Worm (Caenorhabditis elegans) whole organism, young adult: ENCODE results near the gene B0001.3.

Experiments used
- B0261.1 ChIP-seq: sonication (generic microtip); optimal IDR thresholded peaks from 2 replicates; lab custom pipeline; 2016; ENCODE audit warnings: mild to moderate bottlenecking, missing genetic modification characterization, moderate library complexity, missing compliant biosample characterization
- C17E4.6 ChIP-seq: fragments of 200-800 bp; sonication (Bioruptor generic); IDR thresholded peaks from 2 replicates; pipeline ENCODE4 v1.3.6; 2022; ENCODE audit warnings: missing genetic modification reagents, missing genetic modification characterization, missing compliant biosample characterization
- F10E7.11 ChIP-seq: sonication (generic microtip); optimal IDR thresholded peaks from 2 replicates; lab custom pipeline; 2017; ENCODE audit warnings: mild to moderate bottlenecking, missing genetic modification characterization, moderate library complexity, missing compliant biosample characterization
- F55B11.4 ChIP-seq: sonication (generic microtip); optimal IDR thresholded peaks from 2 replicates; lab custom pipeline; 2016; ENCODE audit warnings: missing compliant biosample characterization, missing genetic modification characterization, borderline replicate concordance; ENCODE audit not compliant: insufficient read depth
- F57A8.1 ChIP-seq: fragments of 200-800 bp; sonication (Bioruptor generic); optimal IDR thresholded peaks from 2 replicates; lab custom pipeline; 2018; ENCODE audit warnings: mild to moderate bottlenecking, missing genetic modification characterization, moderate library complexity, missing compliant biosample characterization
- K11D2.4 ChIP-seq: fragments of 200-800 bp; sonication (Bioruptor generic); IDR thresholded peaks from 2 replicates; pipeline ENCODE4 v1.3.6; 2022; ENCODE audit warnings: missing genetic modification reagents, missing genetic modification characterization, missing compliant biosample characterization
- T07F8.4 ChIP-seq: sonication (generic microtip); optimal IDR thresholded peaks from 2 replicates; lab custom pipeline; 2016; ENCODE audit warnings: mild to moderate bottlenecking, missing genetic modification characterization, moderate library complexity, missing compliant biosample characterization
- Y53F4B.3 ChIP-seq: fragments of 200-800 bp; sonication (Bioruptor generic); IDR thresholded peaks from 2 replicates; pipeline ENCODE4 v1.3.6; 2022; ENCODE audit warnings: missing genetic modification reagents, missing genetic modification characterization, missing compliant biosample characterization
- Y67H2A.10 ChIP-seq: fragments of 200-800 bp; sonication (Bioruptor generic); conservative IDR thresholded peaks from 2 replicates; pipeline ENCODE4 v1.3.6; 2022; ENCODE audit warnings: missing genetic modification reagents, missing genetic modification characterization, missing compliant biosample characterization
- Y79H2A.3 ChIP-seq: fragments of 200-800 bp; sonication (Bioruptor generic); conservative IDR thresholded peaks from 2 replicates; pipeline ENCODE4 v1.3.6; 2022; ENCODE audit warnings: missing genetic modification reagents, missing genetic modification characterization, missing compliant biosample characterization
- aptf-3 ChIP-seq: fragments of 200-800 bp; sonication (Bioruptor generic); IDR thresholded peaks from 2 replicates; pipeline ENCODE4 v1.3.6; 2022; ENCODE audit warnings: missing genetic modification characterization, missing compliant biosample characterization
- athp-1 ChIP-seq: sonication (generic microtip); optimal IDR thresholded peaks from 2 replicates; lab custom pipeline; 2017; ENCODE audit warnings: mild to moderate bottlenecking, missing genetic modification characterization, missing compliant biosample characterization
- attf-5 ChIP-seq: fragments of 200-800 bp; sonication (Bioruptor generic); optimal IDR thresholded peaks from 2 replicates; lab custom pipeline; 2018; ENCODE audit warnings: mild to moderate bottlenecking, missing genetic modification characterization, missing compliant biosample characterization
- attf-6 ChIP-seq: fragments of 200-800 bp; sonication (Bioruptor generic); IDR thresholded peaks from 2 replicates; pipeline ENCODE4 v1.3.6; 2022; ENCODE audit warnings: missing genetic modification reagents, missing genetic modification characterization, missing compliant biosample characterization
- bed-2 ChIP-seq: fragments of 200-800 bp; sonication (Bioruptor generic); IDR thresholded peaks from 2 replicates; pipeline ENCODE4 v1.3.6; 2022; ENCODE audit warnings: missing genetic modification reagents, missing genetic modification characterization, missing compliant biosample characterization
- ccch-3 ChIP-seq: fragments of 200-800 bp; sonication (Bioruptor generic); optimal IDR thresholded peaks from 2 replicates; lab custom pipeline; 2018; ENCODE audit warnings: mild to moderate bottlenecking, missing genetic modification characterization, missing compliant biosample characterization
- ceh-27 ChIP-seq: fragments of 200-800 bp; sonication (Bioruptor generic); optimal IDR thresholded peaks from 2 replicates; lab custom pipeline; 2018; ENCODE audit warnings: mild to moderate bottlenecking, missing genetic modification characterization, moderate library complexity, missing compliant biosample characterization
- ceh-40 ChIP-seq: fragments of 200-800 bp; sonication (Bioruptor generic); IDR thresholded peaks from 2 replicates; pipeline ENCODE4 v1.3.6; 2022; ENCODE audit warnings: missing genetic modification characterization, missing compliant biosample characterization
- ceh-79 ChIP-seq: sonication (generic microtip); optimal IDR thresholded peaks from 2 replicates; lab custom pipeline; 2017; ENCODE audit warnings: mild to moderate bottlenecking, missing genetic modification characterization, missing compliant biosample characterization
- chd-7 ChIP-seq: sonication (generic microtip); optimal IDR thresholded peaks from 2 replicates; lab custom pipeline; 2016; ENCODE audit warnings: mild to moderate bottlenecking, missing genetic modification characterization, moderate library complexity, missing compliant biosample characterization
- ets-4 ChIP-seq: fragments of 200-800 bp; sonication (Bioruptor generic); optimal IDR thresholded peaks from 2 replicates; lab custom pipeline; 2018; ENCODE audit warnings: mild to moderate bottlenecking, missing genetic modification characterization, missing compliant biosample characterization
- fkh-3 ChIP-seq: sonication (generic microtip); optimal IDR thresholded peaks from 2 replicates; lab custom pipeline; 2016; ENCODE audit warnings: mild to moderate bottlenecking, missing genetic modification characterization, missing compliant biosample characterization
- him-1 ChIP-seq: sonication (generic microtip); optimal IDR thresholded peaks from 2 replicates; lab custom pipeline; 2016; ENCODE audit warnings: missing genotype, missing genetic modification reagents, missing genetic modification characterization, missing compliant biosample characterization
- hlh-12 ChIP-seq: sonication (generic microtip); optimal IDR thresholded peaks from 2 replicates; lab custom pipeline; 2016; ENCODE audit warnings: missing genetic modification characterization, missing compliant biosample characterization
- hmg-1.2 ChIP-seq: fragments of 200-800 bp; sonication (Bioruptor generic); IDR thresholded peaks from 2 replicates; pipeline ENCODE4 v1.3.6; 2022; ENCODE audit warnings: missing genetic modification reagents, missing genetic modification characterization, missing compliant biosample characterization
- hmg-20 ChIP-seq: fragments of 200-800 bp; sonication (Bioruptor generic); IDR thresholded peaks from 2 replicates; pipeline ENCODE4 v1.3.6; 2022; ENCODE audit warnings: missing genetic modification reagents, missing genetic modification characterization, missing compliant biosample characterization
- let-526 ChIP-seq: fragments of 200-800 bp; sonication (Bioruptor generic); IDR thresholded peaks from 2 replicates; pipeline ENCODE4 v1.3.6; 2022; ENCODE audit warnings: missing genetic modification reagents, missing genetic modification characterization, missing compliant biosample characterization
- lin-54 ChIP-seq: fragments of 200-800 bp; sonication (Bioruptor generic); optimal IDR thresholded peaks from 2 replicates; lab custom pipeline; 2018; ENCODE audit warnings: mild to moderate bottlenecking, missing genetic modification characterization, missing compliant biosample characterization
- lsy-27 ChIP-seq: sonication (generic microtip); optimal IDR thresholded peaks from 2 replicates; lab custom pipeline; 2017; ENCODE audit warnings: missing genetic modification characterization, mild to moderate bottlenecking, missing compliant biosample characterization, antibody characterized with exemption, missing genotype, borderline replicate concordance; ENCODE audit not compliant: insufficient read depth
- madf-3 ChIP-seq: fragments of 200-800 bp; sonication (Bioruptor generic); IDR thresholded peaks from 2 replicates; pipeline ENCODE4 v1.3.6; 2022; ENCODE audit warnings: missing genetic modification reagents, missing genetic modification characterization, missing compliant biosample characterization
- mes-4 ChIP-seq: sonication (generic microtip); optimal IDR thresholded peaks from 2 replicates; lab custom pipeline; 2016; ENCODE audit warnings: missing genotype, missing genetic modification characterization, missing compliant biosample characterization
- mxl-1 ChIP-seq: sonication (generic microtip); optimal IDR thresholded peaks from 2 replicates; lab custom pipeline; 2016; ENCODE audit warnings: missing genetic modification characterization, missing compliant biosample characterization
- nfyb-1 ChIP-seq: fragments of 200-800 bp; sonication (Bioruptor generic); IDR thresholded peaks from 2 replicates; pipeline ENCODE4 v1.3.6; 2022; ENCODE audit warnings: missing genetic modification reagents, missing genetic modification characterization, missing compliant biosample characterization
- nhr-179 ChIP-seq: sonication (generic microtip); optimal IDR thresholded peaks from 2 replicates; lab custom pipeline; 2016; ENCODE audit warnings: mild to moderate bottlenecking, missing genetic modification characterization, missing compliant biosample characterization
- nhr-80 ChIP-seq: sonication (generic microtip); optimal IDR thresholded peaks from 2 replicates; lab custom pipeline; 2016; ENCODE audit warnings: missing genetic modification characterization, missing compliant biosample characterization
- nhr-90 ChIP-seq: sonication (generic microtip); optimal IDR thresholded peaks from 2 replicates; lab custom pipeline; 2016; ENCODE audit warnings: missing genotype, mild to moderate bottlenecking, missing genetic modification characterization, missing compliant biosample characterization
- pbrm-1 ChIP-seq: fragments of 200-800 bp; sonication (Bioruptor generic); IDR thresholded peaks from 2 replicates; pipeline ENCODE4 v1.3.6; 2022; ENCODE audit warnings: missing genetic modification reagents, missing genetic modification characterization, missing compliant biosample characterization
- rcor-1 ChIP-seq: fragments of 200-800 bp; sonication (Bioruptor generic); IDR thresholded peaks from 2 replicates; pipeline ENCODE4 v1.3.6; 2022; ENCODE audit warnings: missing genetic modification reagents, missing genetic modification characterization, missing compliant biosample characterization
- rec-8 ChIP-seq, 2 experiments: sonication (generic microtip); optimal IDR thresholded peaks; 2 replicates each; lab custom pipeline; 2016; ENCODE audit warnings: mild to moderate bottlenecking in 2 of 2, missing genetic modification characterization in 2 of 2, missing genetic modification reagents in 2 of 2, missing genotype in 2 of 2, missing biosample characterization in 1 of 2, missing compliant biosample characterization in 1 of 2, moderate library complexity in 1 of 2
- repo-1 ChIP-seq: sonication (generic microtip); optimal IDR thresholded peaks from 2 replicates; lab custom pipeline; 2017; ENCODE audit warnings: mild to moderate bottlenecking, missing genetic modification characterization, missing compliant biosample characterization
- rpc-1 ChIP-seq, 2 experiments: fragments of 150-350 bp in 1 of 2; sonication (generic microtip) in 1 of 2; optimal IDR thresholded peaks; 2 replicates each; lab custom pipeline; 2014 to 2018; ENCODE audit warnings: missing biosample characterization in 1 of 2, missing genetic modification characterization in 1 of 2, missing genetic modification reagents in 1 of 2, missing genotype in 1 of 2
- sptf-2 ChIP-seq: fragments of 200-800 bp; sonication (Bioruptor generic); optimal IDR thresholded peaks from 2 replicates; lab custom pipeline; 2018; ENCODE audit warnings: mild to moderate bottlenecking, missing genetic modification characterization, missing compliant biosample characterization
- tbp1 ChIP-seq: fragments of 200-800 bp; sonication (Bioruptor generic); optimal IDR thresholded peaks from 2 replicates; lab custom pipeline; 2018; ENCODE audit warnings: mild to moderate bottlenecking, missing genetic modification characterization, missing compliant biosample characterization
- unc-130 ChIP-seq: sonication (generic microtip); optimal IDR thresholded peaks from 2 replicates; lab custom pipeline; 2016; ENCODE audit warnings: missing genetic modification reagents, missing genetic modification characterization, missing compliant biosample characterization
- unc-62 ChIP-seq: fragments of 150-350 bp; optimal IDR thresholded peaks from 2 replicates; lab custom pipeline; 2014; ENCODE audit warnings: missing biosample characterization, missing genetic modification reagents, missing genetic modification characterization
- zim-3 ChIP-seq: sonication (generic microtip); optimal IDR thresholded peaks from 2 replicates; lab custom pipeline; 2017; ENCODE audit warnings: mild to moderate bottlenecking, missing genetic modification characterization, moderate library complexity, missing compliant biosample characterization
- ztf-25 ChIP-seq: fragments of 200-800 bp; sonication (Bioruptor generic); IDR thresholded peaks from 2 replicates; pipeline ENCODE4 v1.3.6; 2022; ENCODE audit warnings: missing genetic modification reagents, missing genetic modification characterization, missing compliant biosample characterization
- ztf-3 ChIP-seq: fragments of 200-800 bp; sonication (Bioruptor generic); optimal IDR thresholded peaks from 2 replicates; lab custom pipeline; 2018; ENCODE audit warnings: mild to moderate bottlenecking, missing genetic modification characterization, missing compliant biosample characterization

Gene B0001.3

ce11 chrIV:12124314-12125084, 21.0 kb downstream of the B0001.3 start, which contains the start of gene dhhc-6 (continued):
- TF ChIP-seq mxl-1 = no peak
- no peak for TF ChIP-seq pbrm-1 (GFP tag; lab: Robert Waterston, UW)
- TF ChIP-seq mes-4 (tag; lab: Kevin White, UChicago) = no peak
- TF ChIP-seq nhr-179 (tag; lab: Kevin White, UChicago) = no peak
- TF ChIP-seq K11D2.4 (GFP tag; lab: Robert Waterston, UW) = no peak
- TF ChIP-seq hmg-20 (GFP tag; lab: Robert Waterston, UW) = no peak
- no peak for TF ChIP-seq T07F8.4
- TF ChIP-seq B0261.1 = no peak
- TF ChIP-seq ceh-79 (tag; lab: Kevin White, UChicago) = no peak
- TF ChIP-seq F57A8.1 (GFP tag; lab: Kevin White, UChicago) = no peak
- TF ChIP-seq tbp1 (GFP tag; lab: Kevin White, UChicago) = no peak
- TF ChIP-seq attf-6 (GFP tag; lab: Robert Waterston, UW) = 0 out of 2 replicates have a peak, but pooled peaks have one; percentile 43
- TF ChIP-seq ets-4 (GFP tag; lab: Kevin White, UChicago) = no peak
- TF ChIP-seq lsy-27 (tag; lab: Kevin White, UChicago) = no peak
- no peak for TF ChIP-seq zim-3 (tag; lab: Kevin White, UChicago)
- no peak for TF ChIP-seq C17E4.6 (GFP tag; lab: Robert Waterston, UW)
- no peak for TF ChIP-seq him-1 (tag; lab: Kevin White, UChicago)
- TF ChIP-seq ztf-3 (GFP tag; lab: Kevin White, UChicago) = no peak
- TF ChIP-seq aptf-3 = no peak
- TF ChIP-seq rec-8 (tag; optimal IDR thresholded peaks at IDR 0.05; lab: Kevin White, UChicago) = no peak
- TF ChIP-seq Y79H2A.3 = no peak
- TF ChIP-seq repo-1 = no peak
- TF ChIP-seq ztf-25 (GFP tag; lab: Robert Waterston, UW) = no peak
- no peak for TF ChIP-seq ceh-40 (GFP tag; lab: Robert Waterston, UW)
- TF ChIP-seq rpc-1 (optimal IDR thresholded peaks at IDR 0.05; lab: Kevin White, UChicago) = no peak
- TF ChIP-seq rpc-1 (tag; optimal IDR thresholded peaks at IDR 0.05; lab: Kevin White, UChicago) = no peak
- no peak for TF ChIP-seq hlh-12 (tag; lab: Kevin White, UChicago)
- TF ChIP-seq lin-54 (GFP tag; lab: Kevin White, UChicago) = no peak
- no peak for TF ChIP-seq chd-7
- TF ChIP-seq hmg-1.2 (GFP tag; lab: Robert Waterston, UW) = no peak; the same call in 1 of the 2 replicates
- no peak for TF ChIP-seq nhr-90
- no peak for TF ChIP-seq F55B11.4 (tag; lab: Kevin White, UChicago)
- TF ChIP-seq Y53F4B.3 = no peak
- TF ChIP-seq nhr-80 (tag; lab: Kevin White, UChicago) = no peak
- TF ChIP-seq nfyb-1 (GFP tag; lab: Robert Waterston, UW) = no peak
- TF ChIP-seq ccch-3 (GFP tag; lab: Kevin White, UChicago) = no peak
- TF ChIP-seq fkh-3 (tag; lab: Kevin White, UChicago) = no peak
- no peak for TF ChIP-seq unc-62 (GFP tag; lab: Kevin White, UChicago)
- no peak for TF ChIP-seq F10E7.11 (tag; lab: Kevin White, UChicago)
- peak; percentile 5 for TF ChIP-seq athp-1 (tag; lab: Kevin White, UChicago)
- TF ChIP-seq let-526 (GFP tag; lab: Robert Waterston, UW) = no peak
- TF ChIP-seq madf-3 = peak; percentile 84
- TF ChIP-seq ceh-27 (GFP tag; lab: Kevin White, UChicago) = no peak
- TF ChIP-seq sptf-2 (GFP tag; lab: Kevin White, UChicago) = no peak
- TF ChIP-seq bed-2 (GFP tag; lab: Robert Waterston, UW) = no peak
- TF ChIP-seq attf-5 (GFP tag; lab: Kevin White, UChicago) = no peak
- TF ChIP-seq Y67H2A.10 = no peak
- no peak for TF ChIP-seq rcor-1 (GFP tag; lab: Robert Waterston, UW)
- TF ChIP-seq unc-130 (GFP tag; lab: Kevin White, UChicago) = no peak
